Fruit fly (Drosophila melanogaster) whole organism, embryonic: ENCODE data around the gene ova.

Source experiments
- CG13424 ChIP-seq: fragments of 200-800 bp; sonication (Bioruptor generic); optimal IDR thresholded peaks from 2 replicates; lab custom pipeline; 2019; ENCODE audit warnings: missing biosample characterization, mild to moderate bottlenecking, missing genetic modification characterization, moderate library complexity
- CG1602 ChIP-seq: fragments of 200-800 bp; sonication (Bioruptor generic); optimal IDR thresholded peaks from 3 replicates; lab custom pipeline; 2016; ENCODE audit warnings: missing biosample characterization, missing genetic modification characterization
- CG2129 ChIP-seq: fragments of 200-800 bp; sonication (Bioruptor generic); IDR thresholded peaks from 2 replicates; pipeline ENCODE4 v1.3.6; 2022; ENCODE audit warnings: missing biosample characterization, missing genetic modification characterization; ENCODE audit not compliant: partially characterized antibody
- CG8281 ChIP-seq: fragments of 200-800 bp; sonication (Bioruptor generic); optimal IDR thresholded peaks from 2 replicates; lab custom pipeline; 2018; ENCODE audit warnings: missing biosample characterization, mild to moderate bottlenecking, missing genetic modification characterization, moderate library complexity
- Lpt ChIP-seq: fragments of >200 bp; optimal IDR thresholded peaks from 2 replicates; lab custom pipeline; 2018; ENCODE audit warnings: missing biosample characterization, missing genetic modification characterization
- Scr ChIP-seq: fragments of 200-800 bp; sonication (Bioruptor generic); IDR thresholded peaks from 2 replicates; pipeline ENCODE4 v1.3.6; 2022; ENCODE audit warnings: missing biosample characterization, missing genetic modification characterization; ENCODE audit not compliant: partially characterized antibody
- Side ChIP-seq: fragments of 200-800 bp; sonication (Bioruptor generic); optimal IDR thresholded peaks from 2 replicates; lab custom pipeline; 2016; ENCODE audit warnings: missing biosample characterization, missing genetic modification characterization
- mld ChIP-seq: fragments of 200-800 bp; sonication (Bioruptor generic); IDR thresholded peaks from 3 replicates; pipeline ENCODE4 v1.3.6; 2022; ENCODE audit warnings: missing biosample characterization, missing genetic modification characterization; ENCODE audit not compliant: partially characterized antibody
- pan ChIP-seq, 4 experiments: fragments of >200 bp in 3 of 4; fragments of 200-800 bp in 1 of 4; sonication (Bioruptor generic) in 1 of 4; optimal IDR thresholded peaks in 3 of 4; IDR thresholded peaks in 1 of 4; 2 replicates each; pipeline versions ENCODE4 v1.3.6 to Lab custom; 2017 to 2022; ENCODE audit warnings: missing biosample characterization in 2 of 4, missing genetic modification characterization in 2 of 4, mixed read lengths in 1 of 4
- sr ChIP-seq: fragments of 200-800 bp; sonication (Bioruptor generic); IDR thresholded peaks from 3 replicates; pipeline ENCODE4 v1.3.6; 2022; ENCODE audit warnings: missing biosample characterization, missing genetic modification characterization
- tna ChIP-seq: fragments of 200-800 bp; sonication (Bioruptor generic); IDR thresholded peaks from 2 replicates; pipeline ENCODE4 v1.3.6; 2022; ENCODE audit warnings: missing biosample characterization, missing genetic modification characterization; ENCODE audit not compliant: partially characterized antibody

dm6 chr2L:10222550-10223231 lies 8.8 kb downstream of the ova start, which contains the start of gene Bcs1:
- TF ChIP-seq tna (GFP tag; lab: Robert Waterston, UW) (no peak), Lpt (GFP tag; lab: Kevin White, UChicago) (no peak), CG2129 (GFP tag; lab: Robert Waterston, UW) (no peak), mld (no peak), Scr (GFP tag; lab: Robert Waterston, UW) (no peak), pan (optimal IDR thresholded peaks at IDR 0.05; lab: Kevin White, UChicago) (no peak), pan (GFP tag; optimal IDR thresholded peaks at IDR 0.05 in 1 of 2, IDR thresholded peaks at IDR 0.05 in 1 of 2) (no peak), CG8281 (tag; lab: Kevin White, UChicago) (no peak), CG13424 (no peak), CG1602 (GFP tag; lab: Kevin White, UChicago) (no peak), sr (GFP tag; lab: Robert Waterston, UW) (no peak), Side (no peak)
